Fruit fly (Drosophila melanogaster): Measurements from ENCODE around the gene Arp1.

The Arp1 gene

dm6 chr3R:12727944-12728649, 36.6 kb downstream of the Arp1 start:
- no peak for TF ChIP-seq Dll (optimal IDR thresholded peaks at IDR 0.05)
- no peak for TF ChIP-seq pan (optimal IDR thresholded peaks at IDR 0.05)
- no peak for TF ChIP-seq usp (GFP tag; optimal IDR thresholded peaks at IDR 0.05)
- TF ChIP-seq CG8478 (optimal IDR thresholded peaks at IDR 0.05): no peak
- no peak for TF ChIP-seq psq (optimal IDR thresholded peaks at IDR 0.05)
- no peak for TF ChIP-seq EcR (GFP tag; optimal IDR thresholded peaks at IDR 0.05)

DNA sequence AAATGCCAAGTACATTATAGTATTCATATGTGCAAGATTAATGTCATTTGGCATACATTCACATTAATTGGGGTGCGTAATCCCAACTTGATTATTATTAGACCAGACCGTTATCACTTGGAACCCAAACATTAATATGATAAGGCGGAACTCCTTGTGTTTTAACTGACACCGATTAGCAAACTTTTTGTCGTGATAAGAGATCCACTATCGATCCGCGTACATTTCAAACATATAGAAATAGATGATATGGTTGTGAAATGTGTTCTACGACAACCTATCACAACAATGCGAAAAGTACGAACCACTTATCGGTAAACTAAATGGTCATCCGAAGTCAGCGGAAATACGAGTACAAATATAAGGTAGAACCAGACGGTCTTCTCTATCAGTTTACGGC, 47.7 kb downstream of the Arp1 start, which contains the start of gene Ugt37A2:
Ugt37A2 (plus strand) TSS at position 396 of the 400 bp plus-strand sequence.
- TF ChIP-seq CG8478 (optimal IDR thresholded peaks at IDR 0.05): no peak
- TF ChIP-seq EcR (GFP tag; optimal IDR thresholded peaks at IDR 0.05): no peak
- no peak for TF ChIP-seq usp (GFP tag; optimal IDR thresholded peaks at IDR 0.05)
- TF ChIP-seq pan (optimal IDR thresholded peaks at IDR 0.05): no peak
- no peak for TF ChIP-seq Dll (optimal IDR thresholded peaks at IDR 0.05)
- TF ChIP-seq psq (optimal IDR thresholded peaks at IDR 0.05): no peak

DNA sequence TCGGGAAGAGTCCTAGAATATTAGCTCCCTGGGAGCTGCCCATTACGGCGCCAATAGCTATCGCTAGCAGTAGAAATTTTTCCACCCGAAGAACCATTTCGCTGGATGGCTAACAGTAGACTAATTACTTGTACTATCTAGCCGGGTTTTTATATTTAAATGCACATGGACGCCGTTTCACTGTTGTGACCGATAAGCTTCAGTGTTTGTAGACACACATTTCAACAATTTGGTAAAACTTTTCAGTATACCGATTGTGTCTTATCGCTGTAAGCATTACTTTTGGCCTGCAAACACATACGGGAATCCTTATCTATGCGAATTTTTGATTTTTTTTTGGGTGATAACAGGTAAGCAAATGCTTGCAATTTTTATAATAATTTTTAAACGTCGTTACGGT, 52.0 kb downstream of the Arp1 start, which contains the start of gene Ugt37A3:
Ugt37A3 (minus strand) TSS at position 101 of the 400 bp plus-strand sequence.
- TF ChIP-seq pan (optimal IDR thresholded peaks at IDR 0.05) (no peak), psq (optimal IDR thresholded peaks at IDR 0.05) (no peak), CG8478 (optimal IDR thresholded peaks at IDR 0.05) (no peak), Dll (optimal IDR thresholded peaks at IDR 0.05) (no peak)

All from whole organism.